Worm (Caenorhabditis elegans) whole organism, L3 larva: ENCODE results near the gene C33A11.2.

ENCODE experiments used
- R02D3.7 ChIP-seq: fragments of 150-350 bp; optimal IDR thresholded peaks from 2 replicates; lab custom pipeline; 2014; ENCODE audit warnings: missing biosample characterization, missing genetic modification characterization
- ZK546.5 ChIP-seq: sonication (generic microtip); optimal IDR thresholded peaks from 2 replicates; lab custom pipeline; 2017; ENCODE audit warnings: missing biosample characterization, missing genetic modification characterization
- ama-1 ChIP-seq: fragments of 150-350 bp; optimal IDR thresholded peaks from 2 replicates; lab custom pipeline; 2018
- ceh-16 ChIP-seq: sonication (generic microtip); optimal IDR thresholded peaks from 2 replicates; lab custom pipeline; 2017; ENCODE audit warnings: missing biosample characterization, missing genetic modification characterization
- ceh-28 ChIP-seq: fragments of 150-350 bp; optimal IDR thresholded peaks from 2 replicates; lab custom pipeline; 2014; ENCODE audit warnings: missing biosample characterization, missing genetic modification reagents, missing genetic modification characterization
- ceh-9 ChIP-seq: sonication (generic microtip); optimal IDR thresholded peaks from 2 replicates; lab custom pipeline; 2018; ENCODE audit warnings: missing biosample characterization, missing genetic modification characterization
- daf-12 ChIP-seq: fragments of 150-350 bp; optimal IDR thresholded peaks from 2 replicates; lab custom pipeline; 2014; ENCODE audit warnings: missing biosample characterization, missing genetic modification reagents, missing genetic modification characterization
- egl-27 ChIP-seq: sonication (generic microtip); optimal IDR thresholded peaks from 4 replicates; lab custom pipeline; 2017; ENCODE audit warnings: missing biosample characterization, missing genetic modification reagents, missing genetic modification characterization
- egl-5 ChIP-seq: fragments of 150-350 bp; optimal IDR thresholded peaks from 2 replicates; lab custom pipeline; 2017; ENCODE audit warnings: missing biosample characterization, missing genetic modification reagents, missing genetic modification characterization, inconsistent platforms
- elt-1 ChIP-seq: fragments of 150-350 bp; optimal IDR thresholded peaks from 2 replicates; lab custom pipeline; 2014; ENCODE audit warnings: missing biosample characterization, missing genetic modification characterization
- elt-2 ChIP-seq: sonication (generic microtip); optimal IDR thresholded peaks from 2 replicates; lab custom pipeline; 2016; ENCODE audit warnings: missing genetic modification reagents, mild to moderate bottlenecking, missing genetic modification characterization, missing compliant biosample characterization
- elt-3 ChIP-seq, 3 experiments: fragments of 150-350 bp in 1 of 3; sonication (generic microtip) in 2 of 3; optimal IDR thresholded peaks; 2 replicates in 2 of 3; 4 replicates in 1 of 3; lab custom pipeline; 2014 to 2017; ENCODE audit warnings: missing biosample characterization in 3 of 3, missing genetic modification characterization in 3 of 3
- eor-1 ChIP-seq, 2 experiments: fragments of 150-350 bp; optimal IDR thresholded peaks; 2 replicates each; lab custom pipeline; 2014 to 2018; ENCODE audit warnings: missing biosample characterization in 2 of 2, missing genetic modification characterization in 2 of 2
- fkh-2 ChIP-seq: fragments of 150-350 bp; optimal IDR thresholded peaks from 2 replicates; lab custom pipeline; 2014; ENCODE audit warnings: missing biosample characterization, missing genetic modification reagents, missing genetic modification characterization
- fos-1 ChIP-seq: fragments of 150-350 bp; optimal IDR thresholded peaks from 2 replicates; lab custom pipeline; 2014; ENCODE audit warnings: missing biosample characterization, missing genetic modification characterization
- hmg-11 ChIP-seq: sonication (generic microtip); optimal IDR thresholded peaks from 2 replicates; lab custom pipeline; 2016; ENCODE audit warnings: missing genetic modification characterization, missing compliant biosample characterization
- lsy-12 ChIP-seq: sonication (generic microtip); optimal IDR thresholded peaks from 2 replicates; lab custom pipeline; 2016; ENCODE audit warnings: mild to moderate bottlenecking, missing genetic modification characterization, missing compliant biosample characterization
- mdl-1 ChIP-seq: fragments of 150-350 bp; optimal IDR thresholded peaks from 2 replicates; lab custom pipeline; 2014; ENCODE audit warnings: missing biosample characterization, missing genetic modification characterization
- mml-1 ChIP-seq: fragments of 150-350 bp; sonication (generic microtip); optimal IDR thresholded peaks from 3 replicates; lab custom pipeline; 2014; ENCODE audit warnings: missing biosample characterization, missing genetic modification characterization
- nfya-1 ChIP-seq: sonication (generic microtip); optimal IDR thresholded peaks from 2 replicates; lab custom pipeline; 2017; ENCODE audit warnings: missing genetic modification characterization, mild to moderate bottlenecking, missing compliant biosample characterization, antibody characterized with exemption, moderate library complexity; ENCODE audit not compliant: insufficient read depth
- nhr-12 ChIP-seq: fragments of 150-350 bp; optimal IDR thresholded peaks from 2 replicates; lab custom pipeline; 2014; ENCODE audit warnings: missing biosample characterization, missing genetic modification characterization
- nhr-23 ChIP-seq: fragments of 150-350 bp; optimal IDR thresholded peaks from 2 replicates; lab custom pipeline; 2014; ENCODE audit warnings: missing biosample characterization, missing genetic modification reagents, missing genetic modification characterization
- nhr-237 ChIP-seq: fragments of 150-350 bp; optimal IDR thresholded peaks from 2 replicates; lab custom pipeline; 2014; ENCODE audit warnings: missing biosample characterization, missing genetic modification characterization
- nhr-25 ChIP-seq: sonication (generic microtip); optimal IDR thresholded peaks from 2 replicates; lab custom pipeline; 2017; ENCODE audit warnings: missing biosample characterization, missing genetic modification characterization
- nhr-28 ChIP-seq: fragments of 150-350 bp; optimal IDR thresholded peaks from 2 replicates; lab custom pipeline; 2014; ENCODE audit warnings: missing biosample characterization, missing genetic modification characterization
- nhr-43 ChIP-seq: sonication (generic microtip); optimal IDR thresholded peaks from 2 replicates; lab custom pipeline; 2016; ENCODE audit warnings: mild to moderate bottlenecking, missing genetic modification characterization, missing compliant biosample characterization; ENCODE audit not compliant: poor library complexity, severe bottlenecking
- nhr-67 ChIP-seq: fragments of 150-350 bp; optimal IDR thresholded peaks from 2 replicates; lab custom pipeline; 2014; ENCODE audit warnings: missing biosample characterization, missing genetic modification characterization
- nhr-76 ChIP-seq: fragments of 150-350 bp; sonication (generic microtip); optimal IDR thresholded peaks from 5 replicates; lab custom pipeline; 2014; ENCODE audit warnings: missing biosample characterization, missing genetic modification characterization
- nhr-77 ChIP-seq: fragments of 150-350 bp; optimal IDR thresholded peaks from 2 replicates; lab custom pipeline; 2014; ENCODE audit warnings: missing biosample characterization, missing genetic modification characterization
- pha-4 ChIP-seq: fragments of 150-350 bp; optimal IDR thresholded peaks from 2 replicates; lab custom pipeline; 2014; ENCODE audit warnings: missing biosample characterization, missing genetic modification reagents, missing genetic modification characterization
- pqm-1 ChIP-seq: fragments of 150-350 bp; optimal IDR thresholded peaks from 2 replicates; lab custom pipeline; 2017; ENCODE audit warnings: missing biosample characterization, missing genetic modification characterization, inconsistent platforms
- skn-1 ChIP-seq: fragments of 150-350 bp; optimal IDR thresholded peaks from 2 replicates; lab custom pipeline; 2014; ENCODE audit warnings: missing biosample characterization, missing genetic modification characterization
- snpc-4 ChIP-seq: fragments of 150-350 bp; optimal IDR thresholded peaks from 2 replicates; lab custom pipeline; 2014; ENCODE audit warnings: missing biosample characterization, missing genetic modification characterization
- tbx-2 ChIP-seq: sonication (generic microtip); optimal IDR thresholded peaks from 2 replicates; lab custom pipeline; 2016; ENCODE audit warnings: mild to moderate bottlenecking, missing genetic modification characterization, missing compliant biosample characterization
- unc-39 ChIP-seq: sonication (generic microtip); optimal IDR thresholded peaks from 4 replicates; lab custom pipeline; 2017; ENCODE audit warnings: missing biosample characterization, missing genetic modification characterization
- unc-62 ChIP-seq: fragments of 150-350 bp; sonication (generic microtip); optimal IDR thresholded peaks from 4 replicates; lab custom pipeline; 2014; ENCODE audit warnings: missing biosample characterization, missing genetic modification reagents, missing genetic modification characterization
- zag-1 ChIP-seq: fragments of 150-350 bp; optimal IDR thresholded peaks from 2 replicates; lab custom pipeline; 2014; ENCODE audit warnings: missing biosample characterization, missing genetic modification characterization
- ztf-11 ChIP-seq: fragments of 150-350 bp; optimal IDR thresholded peaks from 2 replicates; lab custom pipeline; 2014; ENCODE audit warnings: missing biosample characterization, missing genetic modification characterization
- ztf-4 ChIP-seq: fragments of 150-350 bp; optimal IDR thresholded peaks from 2 replicates; lab custom pipeline; 2014; ENCODE audit warnings: missing biosample characterization, missing genetic modification characterization

The C33A11.2 gene

DNA sequence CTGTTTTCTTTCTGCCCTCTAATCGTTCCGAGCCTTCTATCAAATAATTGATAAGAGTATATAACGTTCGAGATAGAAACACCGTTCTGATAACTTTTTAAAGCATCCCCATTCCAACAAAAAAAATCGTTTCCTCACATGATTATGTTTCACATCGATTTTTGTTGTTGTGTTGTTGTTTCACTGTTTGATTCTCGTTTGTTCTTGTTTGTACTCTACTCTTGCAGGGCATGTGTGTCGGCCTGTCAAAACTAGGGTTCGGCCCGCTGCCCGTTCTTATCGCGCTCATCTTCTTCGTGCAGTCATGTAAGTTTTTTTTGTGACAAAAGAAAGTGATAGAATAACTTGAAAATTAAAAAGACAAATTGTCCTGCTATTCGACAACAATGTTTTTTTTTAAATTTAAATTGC lies at the start of gene C33A11.2:
Gene C33A11.2, plus strand, starts transcription at position 226 of the 411 bp plus-strand sequence.
- TF ChIP-seq nhr-23 (peak; percentile 8), pqm-1 (tag; lab: Kevin White, UChicago) (peak; percentile 33), ztf-4 (tag; lab: Kevin White, UChicago) (no peak), elt-1 (tag; lab: Kevin White, UChicago) (peak; percentile 25), ama-1 (lab: Kevin White, UChicago) (peak; percentile 5), zag-1 (no peak), hmg-11 (tag; lab: Kevin White, UChicago) (no peak), pha-4 (tag; lab: Kevin White, UChicago) (peak; percentile 11), nhr-25 (tag; lab: Kevin White, UChicago) (peak; percentile 5), elt-2 (tag; lab: Kevin White, UChicago) (peak; percentile 91), nfya-1 (tag; lab: Kevin White, UChicago) (no peak), eor-1 (tag; optimal IDR thresholded peaks at IDR 0.05; lab: Kevin White, UChicago) (no peak)
- TF ChIP-seq, all 47 proteins: peak for 7

DNA sequence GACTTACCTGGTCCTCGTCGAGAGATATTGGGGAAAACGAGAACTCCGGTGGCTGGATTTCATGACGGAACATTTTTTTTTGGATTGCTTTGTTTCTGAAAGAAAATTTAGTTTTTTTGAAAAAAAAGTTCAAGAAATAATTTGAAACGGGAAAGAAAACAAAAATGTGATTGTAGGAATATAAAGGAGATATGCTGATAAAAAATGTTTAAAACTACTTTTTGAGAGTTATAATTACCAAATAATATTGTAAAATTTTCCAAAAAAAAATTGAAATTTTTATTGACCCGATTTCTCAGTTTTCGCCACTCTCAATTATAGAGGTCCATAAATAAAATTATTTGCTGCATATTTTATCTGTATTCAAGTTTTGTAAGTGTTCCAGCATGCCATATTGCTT lies 48.6 kb upstream of the C33A11.2 start, which contains the start of gene glb-28:
Gene glb-28, minus strand, starts transcription at position 101 of the 400 bp plus-strand sequence.
- TF ChIP-seq daf-12 (tag; lab: Kevin White, UChicago): no peak
- no peak for TF ChIP-seq pqm-1 (tag; lab: Kevin White, UChicago)
- no peak for TF ChIP-seq ama-1 (lab: Kevin White, UChicago)
- TF ChIP-seq tbx-2: no peak
- TF ChIP-seq mml-1 (tag; lab: Kevin White, UChicago): no peak
- no peak for TF ChIP-seq fos-1
- no peak for TF ChIP-seq R02D3.7 (tag; lab: Kevin White, UChicago)
- no peak for TF ChIP-seq fkh-2 (tag; lab: Kevin White, UChicago)
- no peak for TF ChIP-seq elt-3 (tag; optimal IDR thresholded peaks at IDR 0.05; lab: Kevin White, UChicago)

DNA sequence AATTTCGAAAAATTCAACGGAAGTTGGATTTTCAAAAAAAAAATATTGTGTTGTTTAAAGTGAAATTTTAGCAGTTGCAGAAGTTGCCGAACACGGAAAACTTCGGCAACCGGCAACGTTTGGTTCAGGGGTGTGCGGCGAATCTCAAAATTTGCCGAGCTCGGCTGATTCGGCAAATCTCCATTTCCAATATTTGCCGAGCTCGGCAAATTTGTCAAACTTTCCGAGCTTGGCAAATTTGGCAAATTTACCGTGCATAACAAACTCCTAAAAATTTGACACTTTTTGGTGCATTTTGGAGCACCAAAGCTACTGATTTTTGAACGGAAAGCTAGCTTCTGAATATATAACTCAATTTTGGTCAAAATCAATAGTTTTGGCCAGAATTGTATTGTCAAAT lies 44.6 kb upstream of the C33A11.2 start:
- TF ChIP-seq unc-62 (GFP tag; lab: Kevin White, UChicago) (no peak), ZK546.5 (no peak), fos-1 (no peak), ceh-16 (tag; lab: Kevin White, UChicago) (no peak), pha-4 (tag; lab: Kevin White, UChicago) (no peak), nhr-28 (tag; lab: Kevin White, UChicago) (no peak), hmg-11 (tag; lab: Kevin White, UChicago) (no peak)

DNA sequence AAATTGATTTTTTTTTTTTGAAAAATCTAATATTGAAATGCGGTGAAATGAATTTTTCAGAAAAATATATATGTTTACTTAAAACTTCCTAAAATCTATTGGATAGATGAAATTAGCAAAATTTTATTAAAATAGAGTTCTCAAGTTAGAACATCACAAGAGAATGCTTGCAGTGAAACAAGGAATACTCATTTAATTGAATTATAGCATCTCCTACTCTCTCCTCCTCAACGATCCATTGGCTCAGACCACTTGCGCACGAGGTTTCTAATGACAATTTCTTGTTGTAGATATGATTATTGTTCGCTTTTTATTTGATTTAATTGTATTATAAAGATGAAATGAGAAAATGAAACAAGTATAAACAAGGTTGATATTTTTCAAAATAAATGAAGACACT lies 44.0 kb upstream of the C33A11.2 start:
- TF ChIP-seq nfya-1 (tag; lab: Kevin White, UChicago): no peak

DNA sequence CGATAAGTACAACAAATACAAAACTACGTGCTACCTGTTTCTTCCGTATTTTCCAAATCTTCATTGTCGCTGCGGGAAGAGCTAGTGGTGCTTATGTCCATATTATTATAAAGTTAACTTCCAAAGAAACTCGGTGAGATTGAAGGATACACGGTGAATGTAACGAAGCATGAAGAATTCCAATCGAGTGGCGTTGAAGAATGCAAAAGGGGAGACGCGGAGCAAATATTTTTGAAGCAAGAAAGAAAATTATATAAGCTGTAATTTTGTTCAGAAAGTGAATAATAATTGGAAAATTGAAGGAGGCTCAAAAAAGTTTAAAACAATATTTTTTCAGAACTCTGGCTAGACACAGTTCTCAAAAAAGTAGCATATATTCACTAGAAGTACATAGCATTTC lies 40.1 kb upstream of the C33A11.2 start, which contains the start of gene Y15E3A.3:
Gene Y15E3A.3, minus strand, starts transcription at position 101 of the 400 bp plus-strand sequence.
- no peak for TF ChIP-seq tbx-2
- TF ChIP-seq eor-1 (tag; optimal IDR thresholded peaks at IDR 0.05; lab: Kevin White, UChicago): no peak
- no peak for TF ChIP-seq nhr-12 (tag; lab: Kevin White, UChicago)
- TF ChIP-seq R02D3.7 (tag; lab: Kevin White, UChicago): no peak
- no peak for TF ChIP-seq pha-4 (tag; lab: Kevin White, UChicago)
- TF ChIP-seq snpc-4 (tag; lab: Kevin White, UChicago): no peak
- no peak for TF ChIP-seq ceh-9 (tag; lab: Kevin White, UChicago)
- TF ChIP-seq egl-5 (tag; lab: Kevin White, UChicago): no peak
- TF ChIP-seq nhr-43: no peak
- no peak for TF ChIP-seq mdl-1 (tag; lab: Kevin White, UChicago)
- TF ChIP-seq lsy-12 (tag; lab: Kevin White, UChicago): no peak
- TF ChIP-seq nhr-77 (tag; lab: Kevin White, UChicago): no peak
- TF ChIP-seq ZK546.5: no peak
- TF ChIP-seq egl-27 (tag; lab: Kevin White, UChicago): no peak

DNA sequence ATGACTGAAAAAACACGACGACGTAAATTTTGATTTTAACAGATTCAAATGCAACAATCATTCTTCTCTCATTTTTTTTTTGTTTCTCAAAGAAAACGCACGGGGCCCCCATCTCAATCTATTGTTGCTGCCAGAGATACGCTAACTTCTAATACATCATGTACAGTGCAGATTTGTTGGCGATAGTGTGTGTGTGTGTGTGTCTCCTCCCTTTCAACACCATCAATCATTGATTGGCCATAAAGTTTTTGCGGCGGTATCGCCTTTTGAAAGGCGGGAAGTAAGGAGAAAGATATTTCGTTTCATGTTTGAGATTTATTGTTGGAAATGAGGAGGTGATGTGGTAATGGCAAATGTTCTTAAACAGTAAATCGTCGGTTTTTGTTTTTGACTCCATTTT lies 38.6 kb upstream of the C33A11.2 start:
- TF ChIP-seq pha-4 (tag; lab: Kevin White, UChicago): no peak
- no peak for TF ChIP-seq hmg-11 (tag; lab: Kevin White, UChicago)
- no peak for TF ChIP-seq ztf-11 (tag; lab: Kevin White, UChicago)
- TF ChIP-seq skn-1 (tag; lab: Kevin White, UChicago): no peak
- no peak for TF ChIP-seq nhr-28 (tag; lab: Kevin White, UChicago)
- no peak for TF ChIP-seq pqm-1 (tag; lab: Kevin White, UChicago)
- no peak for TF ChIP-seq egl-27 (tag; lab: Kevin White, UChicago)
- TF ChIP-seq nhr-237 (tag; lab: Kevin White, UChicago): no peak
- TF ChIP-seq zag-1: no peak
- no peak for TF ChIP-seq snpc-4 (tag; lab: Kevin White, UChicago)
- no peak for TF ChIP-seq daf-12 (tag; lab: Kevin White, UChicago)
- TF ChIP-seq nhr-25 (tag; lab: Kevin White, UChicago): peak; percentile 72
- TF ChIP-seq nhr-67 (tag; lab: Kevin White, UChicago): no peak
- no peak for TF ChIP-seq ceh-9 (tag; lab: Kevin White, UChicago)
- TF ChIP-seq tbx-2: no peak
- no peak for TF ChIP-seq R02D3.7 (tag; lab: Kevin White, UChicago)
- TF ChIP-seq unc-39 (tag; lab: Kevin White, UChicago): no peak
- no peak for TF ChIP-seq egl-5 (tag; lab: Kevin White, UChicago)
- TF ChIP-seq eor-1 (tag; optimal IDR thresholded peaks at IDR 0.05; lab: Kevin White, UChicago): no peak
- TF ChIP-seq nhr-12 (tag; lab: Kevin White, UChicago): no peak
- no peak for TF ChIP-seq ceh-28 (tag; lab: Kevin White, UChicago)
- TF ChIP-seq nhr-43: peak; percentile 15
- no peak for TF ChIP-seq nhr-76 (tag; lab: Kevin White, UChicago)
- no peak for TF ChIP-seq nhr-77 (tag; lab: Kevin White, UChicago)
- no peak for TF ChIP-seq fkh-2 (tag; lab: Kevin White, UChicago)
- TF ChIP-seq fos-1: no peak
- TF ChIP-seq mdl-1 (tag; lab: Kevin White, UChicago): no peak
- no peak for TF ChIP-seq ceh-16 (tag; lab: Kevin White, UChicago)
